Fruit fly (Drosophila melanogaster): ENCODE results near the gene Boh2.
A peak's percentile ranks its signal among the peaks of the same experiment; 100 is the strongest.

The Boh2 gene

DNA sequence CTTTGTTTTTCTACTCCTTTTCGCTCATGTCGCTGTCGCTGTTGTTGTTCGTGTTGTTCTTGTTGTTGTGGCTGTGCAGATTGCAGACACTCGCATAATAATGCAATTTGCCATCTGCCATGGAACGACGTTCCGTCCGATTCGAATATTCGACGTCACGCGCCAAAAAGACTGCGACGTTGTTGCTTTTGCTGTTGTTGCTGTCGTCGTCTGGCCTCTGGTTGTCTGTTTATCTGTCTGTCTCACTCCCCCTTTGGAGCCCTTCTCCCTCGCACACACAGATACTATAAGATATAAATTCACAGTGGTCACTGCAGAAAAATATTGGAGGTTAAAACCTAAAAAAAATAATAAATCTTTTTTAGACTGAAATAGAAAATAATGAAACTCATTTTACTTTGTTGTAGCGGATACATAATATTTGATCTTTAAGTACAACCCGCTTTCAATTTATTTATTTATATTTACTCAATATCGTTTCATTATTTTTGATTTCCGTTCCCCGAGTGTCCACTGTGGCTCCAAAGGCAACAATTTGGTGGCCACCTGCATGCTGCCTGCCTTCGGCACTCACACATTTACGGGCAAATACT lies 40.7 kb downstream of the Boh2 start (continued):
- TF ChIP-seq bab2 (GFP tag; optimal IDR thresholded peaks at IDR 0.05) (no peak), zfh1 (GFP tag; IDR thresholded peaks at IDR 0.05) (no peak), CG10543 (GFP tag; optimal IDR thresholded peaks at IDR 0.05) (peak; percentile 2), dmrt11E (tag; optimal IDR thresholded peaks at IDR 0.05) (no peak), Dll (GFP tag; IDR thresholded peaks at IDR 0.05; ENCODE audit: partially characterized antibody) (no peak), CG8290 (GFP tag; optimal IDR thresholded peaks at IDR 0.05) (no peak), CG8290 (tag; optimal IDR thresholded peaks at IDR 0.05) (no peak), Hand (GFP tag; optimal IDR thresholded peaks at IDR 0.05) (no peak), CG3163 (GFP tag; optimal IDR thresholded peaks at IDR 0.05) (no peak), MTF-1 (GFP tag; optimal IDR thresholded peaks at IDR 0.05; ENCODE audit: borderline replicate concordance) (no peak), ase (GFP tag; IDR thresholded peaks at IDR 0.05) (peak; percentile 36; the same call in 1 of the 3 replicates), CG3065 (GFP tag; optimal IDR thresholded peaks at IDR 0.05) (no peak), mirr (GFP tag; optimal IDR thresholded peaks at IDR 0.05) (no peak), prd (optimal IDR thresholded peaks at IDR 0.05) (no peak), prd (GFP tag; IDR thresholded peaks at IDR 0.05) (peak; percentile 32; the same call in 1 of the 3 replicates), gcm (GFP tag; optimal IDR thresholded peaks at IDR 0.05) (peak; percentile 41), mld (GFP tag; IDR thresholded peaks at IDR 0.05; ENCODE audit: partially characterized antibody) (no peak), trem (tag; optimal IDR thresholded peaks at IDR 0.05) (no peak), Lhr (GFP tag; optimal IDR thresholded peaks at IDR 0.05) (no peak), CG17361 (GFP tag; IDR thresholded peaks at IDR 0.05) (peak; percentile 49), CG10321 (GFP tag; IDR thresholded peaks at IDR 0.05) (peak; percentile 53; the same call in 1 of the 2 replicates), eve (GFP tag; optimal IDR thresholded peaks at IDR 0.05) (peak in 1 of 2 experiments; percentile 21), CG10267 (tag; optimal IDR thresholded peaks at IDR 0.05) (peak; percentile 34), CG17829 (tag; optimal IDR thresholded peaks at IDR 0.05) (peak; percentile 49), Abd-B (GFP tag; optimal IDR thresholded peaks at IDR 0.05) (peak; percentile 54), pan (optimal IDR thresholded peaks at IDR 0.05) (no peak), pan (GFP tag; optimal IDR thresholded peaks at IDR 0.05 in 1 of 2, IDR thresholded peaks at IDR 0.05 in 1 of 2) (peak in 1 of 2 experiments; percentile 71), CoRest (tag; optimal IDR thresholded peaks at IDR 0.05) (peak; percentile 67), ewg (GFP tag; optimal IDR thresholded peaks at IDR 0.05) (peak; percentile 16), CG11723 (GFP tag; optimal IDR thresholded peaks at IDR 0.05) (no peak), Nf-YC (tag; optimal IDR thresholded peaks at IDR 0.05) (peak; percentile 56), pfk (GFP tag; optimal IDR thresholded peaks at IDR 0.05) (no peak), CG4854 (GFP tag; optimal IDR thresholded peaks at IDR 0.05) (no peak), Fer3 (tag; optimal IDR thresholded peaks at IDR 0.05) (peak; percentile 44), CG8359 (GFP tag; optimal IDR thresholded peaks at IDR 0.05; ENCODE audit: borderline replicate concordance) (no peak), Poxn (GFP tag; IDR thresholded peaks at IDR 0.05) (no peak), CG11247 (GFP tag; IDR thresholded peaks at IDR 0.05) (no peak), trh (GFP tag; optimal IDR thresholded peaks at IDR 0.05) (no peak), HmgD (GFP tag; optimal IDR thresholded peaks at IDR 0.05) (no peak), run (tag; optimal IDR thresholded peaks at IDR 0.05) (peak; percentile 6), CG8281 (tag; optimal IDR thresholded peaks at IDR 0.05) (peak; percentile 18), E2f2 (GFP tag; IDR thresholded peaks at IDR 0.05) (peak; percentile 41; the same call in 1 of the 2 replicates), ash1 (GFP tag; optimal IDR thresholded peaks at IDR 0.05) (peak; percentile 45), BtbVII (GFP tag; optimal IDR thresholded peaks at IDR 0.05) (no peak), CG8478 (optimal IDR thresholded peaks at IDR 0.05) (no peak)

Measured in whole organism, embryonic.